Fruit fly (Drosophila melanogaster): Measurements from ENCODE around the gene E2f1.

DNA sequence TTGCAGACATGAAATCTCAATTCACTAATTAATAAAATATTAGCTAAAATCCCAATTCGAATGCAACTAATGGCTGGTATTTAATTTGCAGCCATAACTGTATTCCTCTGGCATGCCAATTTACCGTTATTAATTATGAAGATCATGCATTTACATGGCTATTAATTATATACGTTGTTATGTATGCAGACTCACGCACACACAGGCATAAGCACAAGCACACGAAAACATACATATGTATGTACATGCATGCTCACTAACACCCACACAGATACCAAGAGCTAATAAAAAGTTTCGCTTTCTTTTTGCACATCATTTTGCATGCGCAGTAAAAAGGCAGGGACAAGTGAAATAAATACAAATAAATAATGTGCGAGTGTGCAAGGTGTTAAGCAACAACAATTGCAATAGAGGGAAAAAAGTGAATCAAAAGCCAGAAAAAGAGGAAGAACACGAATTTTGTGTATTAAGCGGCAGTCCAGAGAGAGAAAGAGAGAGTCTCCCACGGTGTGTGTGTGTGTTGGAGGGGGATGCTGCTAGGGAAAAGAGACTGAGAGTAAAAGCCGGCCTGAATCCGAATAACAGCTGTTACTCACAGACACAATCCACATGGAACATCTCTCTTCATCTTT, 30.3 kb downstream of the E2f1 start:
- no peak for TF ChIP-seq CG8478 (optimal IDR thresholded peaks at IDR 0.05)
- TF ChIP-seq CTCF (optimal IDR thresholded peaks at IDR 0.05): no peak

Measured in S2 (cell line).